Worm (Caenorhabditis elegans) whole organism, late embryonic: ENCODE measurements around the gene K09E3.7.

ENCODE experiments used
- K09A11.1 ChIP-seq: sonication (generic microtip); optimal IDR thresholded peaks from 2 replicates; lab custom pipeline; 2017; ENCODE audit warnings: antibody characterized with exemption, mild to moderate bottlenecking, missing genetic modification characterization, missing compliant biosample characterization; ENCODE audit not compliant: insufficient read depth
- Y22D7AL.16 ChIP-seq: sonication (generic microtip); optimal IDR thresholded peaks from 2 replicates; lab custom pipeline; 2016; ENCODE audit warnings: missing genetic modification characterization, missing compliant biosample characterization
- ahr-1 ChIP-seq: sonication (generic microtip); optimal IDR thresholded peaks from 2 replicates; lab custom pipeline; 2016; ENCODE audit warnings: missing genetic modification characterization, missing compliant biosample characterization
- ama-1 ChIP-seq: fragments of 150-350 bp; optimal IDR thresholded peaks from 2 replicates; lab custom pipeline; 2014
- ceh-18 ChIP-seq: sonication (generic microtip); optimal IDR thresholded peaks from 2 replicates; lab custom pipeline; 2016; ENCODE audit warnings: missing genetic modification characterization, missing compliant biosample characterization
- ceh-19 ChIP-seq: fragments of 200-800 bp; sonication (Bioruptor generic); optimal IDR thresholded peaks from 2 replicates; lab custom pipeline; 2018; ENCODE audit warnings: mild to moderate bottlenecking, missing genetic modification characterization, missing compliant biosample characterization
- ceh-22 ChIP-seq: sonication (generic microtip); optimal IDR thresholded peaks from 2 replicates; lab custom pipeline; 2017; ENCODE audit warnings: missing biosample characterization, missing genetic modification characterization
- ceh-9 ChIP-seq: sonication (generic microtip); optimal IDR thresholded peaks from 2 replicates; lab custom pipeline; 2016; ENCODE audit warnings: mild to moderate bottlenecking, missing genetic modification characterization, inconsistent platforms, missing compliant biosample characterization
- dmd-4 ChIP-seq: sonication (generic microtip); optimal IDR thresholded peaks from 2 replicates; lab custom pipeline; 2016; ENCODE audit warnings: borderline replicate concordance, missing genetic modification characterization, missing compliant biosample characterization
- ets-4 ChIP-seq: sonication (generic microtip); optimal IDR thresholded peaks from 2 replicates; lab custom pipeline; 2016; ENCODE audit warnings: missing genetic modification characterization, missing compliant biosample characterization
- eyg-1 ChIP-seq: sonication (generic microtip); optimal IDR thresholded peaks from 2 replicates; lab custom pipeline; 2016; ENCODE audit warnings: missing genotype, missing genetic modification characterization, missing compliant biosample characterization
- hlh-13 ChIP-seq: fragments of 200-800 bp; sonication (Bioruptor generic); optimal IDR thresholded peaks from 2 replicates; lab custom pipeline; 2018; ENCODE audit warnings: mild to moderate bottlenecking, missing genetic modification characterization, missing compliant biosample characterization
- hlh-30 ChIP-seq: sonication (generic microtip); optimal IDR thresholded peaks from 2 replicates; lab custom pipeline; 2017; ENCODE audit warnings: antibody characterized with exemption, missing genetic modification characterization, missing compliant biosample characterization; ENCODE audit not compliant: insufficient read depth
- hlh-6 ChIP-seq: sonication (generic microtip); optimal IDR thresholded peaks from 2 replicates; lab custom pipeline; 2016; ENCODE audit warnings: missing genotype, missing genetic modification characterization, missing compliant biosample characterization
- hlh-8 ChIP-seq: sonication (generic microtip); optimal IDR thresholded peaks from 2 replicates; lab custom pipeline; 2016; ENCODE audit warnings: missing genotype, missing genetic modification characterization, missing compliant biosample characterization
- lin-11 ChIP-seq: fragments of 200-800 bp; sonication (Bioruptor generic); optimal IDR thresholded peaks from 2 replicates; lab custom pipeline; 2018; ENCODE audit warnings: mild to moderate bottlenecking, missing genetic modification characterization, missing compliant biosample characterization
- nfya-1 ChIP-seq: sonication (generic microtip); optimal IDR thresholded peaks from 2 replicates; lab custom pipeline; 2017; ENCODE audit warnings: missing genetic modification characterization, mild to moderate bottlenecking, missing compliant biosample characterization, antibody characterized with exemption, moderate library complexity
- nhr-11 ChIP-seq: fragments of 150-350 bp; optimal IDR thresholded peaks from 2 replicates; lab custom pipeline; 2014; ENCODE audit warnings: missing biosample characterization, missing genetic modification characterization
- nhr-232 ChIP-seq: sonication (generic microtip); optimal IDR thresholded peaks from 2 replicates; lab custom pipeline; 2016; ENCODE audit warnings: missing genetic modification characterization, missing compliant biosample characterization
- npax-4 ChIP-seq: sonication (generic microtip); optimal IDR thresholded peaks from 2 replicates; lab custom pipeline; 2016; ENCODE audit warnings: missing genetic modification characterization, missing compliant biosample characterization
- odd-2 ChIP-seq: sonication (generic microtip); optimal IDR thresholded peaks from 2 replicates; lab custom pipeline; 2017; ENCODE audit warnings: antibody characterized with exemption, mild to moderate bottlenecking, missing genetic modification characterization, missing compliant biosample characterization
- pax-1 ChIP-seq: fragments of 150-350 bp; optimal IDR thresholded peaks from 2 replicates; lab custom pipeline; 2014; ENCODE audit warnings: missing biosample characterization, missing genetic modification characterization
- pha-4 ChIP-seq: fragments of 150-350 bp; optimal IDR thresholded peaks from 2 replicates; lab custom pipeline; 2018; ENCODE audit warnings: missing biosample characterization, missing genetic modification reagents, missing genetic modification characterization
- pros-1 ChIP-seq: fragments of 150-350 bp; optimal IDR thresholded peaks from 2 replicates; lab custom pipeline; 2014; ENCODE audit warnings: missing biosample characterization, missing genetic modification reagents, missing genetic modification characterization
- sdc-2 ChIP-seq: sonication (generic microtip); optimal IDR thresholded peaks from 2 replicates; lab custom pipeline; 2016; ENCODE audit warnings: missing genotype, missing genetic modification characterization, missing compliant biosample characterization
- sox-2 ChIP-seq: fragments of 200-800 bp; sonication (Bioruptor generic); IDR thresholded peaks from 2 replicates; pipeline ENCODE4 v1.3.6; 2022; ENCODE audit warnings: missing genetic modification reagents, missing genetic modification characterization, missing compliant biosample characterization
- sox-4 ChIP-seq: sonication (generic microtip); optimal IDR thresholded peaks from 2 replicates; lab custom pipeline; 2017; ENCODE audit warnings: mild to moderate bottlenecking, missing genetic modification characterization, inconsistent platforms, missing compliant biosample characterization
- syd-9 ChIP-seq: sonication (generic microtip); optimal IDR thresholded peaks from 2 replicates; lab custom pipeline; 2016; ENCODE audit warnings: mild to moderate bottlenecking, missing genetic modification characterization, moderate library complexity, missing compliant biosample characterization
- tbx-7 ChIP-seq: sonication (generic microtip); optimal IDR thresholded peaks from 2 replicates; lab custom pipeline; 2016; ENCODE audit warnings: missing genotype, missing genetic modification characterization, missing compliant biosample characterization
- ttx-3 ChIP-seq: sonication (generic microtip); optimal IDR thresholded peaks from 2 replicates; lab custom pipeline; 2016; ENCODE audit warnings: missing genetic modification reagents, missing genetic modification characterization, missing compliant biosample characterization
- unc-42 ChIP-seq: sonication (generic microtip); optimal IDR thresholded peaks from 2 replicates; lab custom pipeline; 2016; ENCODE audit warnings: missing genotype, missing genetic modification characterization, missing compliant biosample characterization
- unc-55 ChIP-seq: sonication (generic microtip); optimal IDR thresholded peaks from 2 replicates; lab custom pipeline; 2017; ENCODE audit warnings: missing biosample characterization, missing genetic modification reagents, missing genetic modification characterization
- unc-86 ChIP-seq: sonication (generic microtip); optimal IDR thresholded peaks from 2 replicates; lab custom pipeline; 2016; ENCODE audit warnings: missing genetic modification characterization, missing compliant biosample characterization
- zip-5 ChIP-seq: sonication (generic microtip); optimal IDR thresholded peaks from 2 replicates; lab custom pipeline; 2016; ENCODE audit warnings: missing genetic modification characterization, missing compliant biosample characterization
- ztf-16 ChIP-seq: sonication (generic microtip); optimal IDR thresholded peaks from 2 replicates; lab custom pipeline; 2017; ENCODE audit warnings: missing genetic modification characterization, missing compliant biosample characterization

The K09E3.7 gene

DNA sequence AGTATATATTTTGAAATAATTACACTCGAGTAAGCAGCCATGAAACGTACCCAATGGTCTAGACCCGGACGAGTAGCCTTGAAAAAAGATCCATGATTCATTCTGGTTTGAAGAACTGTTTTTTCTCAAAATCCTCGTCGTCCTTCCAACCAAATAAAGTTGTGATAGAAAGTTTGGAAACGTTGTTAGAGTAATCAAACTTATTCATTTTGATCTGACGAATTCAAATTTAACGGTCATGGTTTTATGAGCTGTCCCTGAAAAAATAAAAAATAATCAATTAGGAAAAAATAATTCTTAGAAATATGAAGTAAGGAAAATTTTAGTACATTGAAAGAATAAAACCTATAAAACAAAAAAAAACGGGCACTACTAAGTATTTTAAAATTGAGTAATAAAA, 42.4 kb upstream of the K09E3.7 start, which contains the start of gene B0302.4:
TSS of gene B0302.4 (minus strand) at position 101 of the 400 bp plus-strand sequence.
- TF ChIP-seq pha-4 (no peak), unc-55 (GFP tag; lab: Kevin White, UChicago) (no peak), ets-4 (tag; lab: Kevin White, UChicago) (no peak), hlh-6 (tag; lab: Kevin White, UChicago) (no peak), ceh-18 (tag; lab: Kevin White, UChicago) (no peak), ama-1 (lab: Kevin White, UChicago) (no peak), hlh-8 (tag; lab: Kevin White, UChicago) (no peak), ztf-16 (tag; lab: Kevin White, UChicago) (no peak), npax-4 (no peak), hlh-30 (tag; lab: Kevin White, UChicago) (no peak), nhr-232 (no peak), zip-5 (tag; lab: Kevin White, UChicago) (no peak), unc-86 (tag; lab: Kevin White, UChicago) (no peak), sox-2 (no peak)
- TF ChIP-seq, all 69 proteins: peak for 0

DNA sequence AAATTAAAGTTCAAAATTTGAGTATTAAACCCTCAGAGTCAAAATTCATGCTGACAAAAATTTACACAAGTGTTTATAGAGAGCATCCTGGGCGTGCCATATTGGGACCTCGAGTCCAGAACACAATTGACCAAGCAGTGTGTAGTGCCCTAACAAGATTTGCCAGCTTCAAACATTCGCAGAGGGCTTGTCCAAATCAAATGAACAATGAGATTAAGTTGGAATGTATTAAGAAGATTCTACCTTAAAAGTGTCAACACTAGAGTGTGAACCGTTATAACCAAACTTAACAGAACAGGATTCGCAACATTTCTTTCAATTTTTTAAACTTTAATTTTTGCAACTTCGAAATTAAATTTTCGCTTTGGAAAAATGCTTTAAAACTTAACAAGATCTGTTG, 36.1 kb upstream of the K09E3.7 start:
- peak; percentile 59 for TF ChIP-seq unc-42 (tag; lab: Kevin White, UChicago)
- no peak for TF ChIP-seq syd-9 (tag; lab: Kevin White, UChicago)
- TF ChIP-seq ttx-3 (tag; lab: Kevin White, UChicago): no peak
- TF ChIP-seq, all 69 proteins: peak for 1

DNA sequence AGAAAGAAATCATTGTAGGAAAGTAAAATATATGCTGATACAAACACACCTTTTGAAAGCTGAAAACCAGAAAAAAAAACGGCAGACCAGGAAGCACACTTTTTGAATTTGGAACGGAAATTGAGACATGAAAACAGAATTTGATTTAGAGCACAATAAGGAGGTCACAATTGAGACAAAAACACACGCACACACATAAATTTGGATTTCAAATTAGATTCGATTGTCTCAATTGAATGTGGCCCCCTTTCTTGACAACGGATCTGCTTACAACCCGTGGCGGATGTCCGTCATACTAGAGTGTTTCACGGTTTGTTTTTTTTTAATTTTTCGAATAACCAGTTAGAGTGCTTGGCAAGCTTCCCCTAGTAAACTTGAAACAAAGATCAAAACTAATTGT, 33.8 kb upstream of the K09E3.7 start:
- TF ChIP-seq sdc-2 (tag; lab: Kevin White, UChicago) (no peak), ceh-22 (no peak), odd-2 (no peak), ceh-9 (tag; lab: Kevin White, UChicago) (no peak), ceh-19 (no peak), dmd-4 (tag; lab: Kevin White, UChicago) (no peak), nhr-11 (no peak)

DNA sequence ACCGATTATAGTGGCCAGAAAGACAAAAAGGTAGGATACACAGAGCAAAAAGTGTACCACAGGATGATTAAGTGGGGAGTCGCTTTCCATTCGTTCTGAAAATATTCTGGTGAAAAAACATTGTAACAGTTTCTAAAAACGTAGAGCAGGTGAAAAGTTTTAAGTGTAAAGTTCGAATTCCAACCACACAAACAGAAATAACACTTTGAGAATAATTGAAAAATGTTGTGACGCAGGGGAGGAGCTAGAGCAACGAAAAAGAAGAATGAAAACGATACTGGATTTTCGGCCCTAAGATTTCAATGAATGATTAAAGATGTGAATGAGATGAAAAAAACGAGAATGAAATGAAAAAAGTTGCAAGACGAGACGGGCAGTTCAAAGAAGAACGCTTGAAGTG, 23.5 kb upstream of the K09E3.7 start, which contains the start of gene npr-21:
TSS of gene npr-21 (minus strand) at position 101 of the 400 bp plus-strand sequence.
- TF ChIP-seq eyg-1 (tag; lab: Kevin White, UChicago): no peak
- no peak for TF ChIP-seq sox-4
- no peak for TF ChIP-seq ama-1 (lab: Kevin White, UChicago)
- no peak for TF ChIP-seq tbx-7 (tag; lab: Kevin White, UChicago)
- no peak for TF ChIP-seq hlh-13 (GFP tag; lab: Kevin White, UChicago)
- no peak for TF ChIP-seq Y22D7AL.16 (tag; lab: Kevin White, UChicago)
- no peak for TF ChIP-seq syd-9 (tag; lab: Kevin White, UChicago)
- no peak for TF ChIP-seq hlh-8 (tag; lab: Kevin White, UChicago)
- TF ChIP-seq ahr-1 (tag; lab: Kevin White, UChicago): no peak
- TF ChIP-seq nfya-1 (tag; lab: Kevin White, UChicago): no peak
- no peak for TF ChIP-seq K09A11.1 (tag; lab: Kevin White, UChicago)
- no peak for TF ChIP-seq pax-1 (tag; lab: Kevin White, UChicago)
- TF ChIP-seq pros-1 (tag; lab: Kevin White, UChicago): no peak

DNA sequence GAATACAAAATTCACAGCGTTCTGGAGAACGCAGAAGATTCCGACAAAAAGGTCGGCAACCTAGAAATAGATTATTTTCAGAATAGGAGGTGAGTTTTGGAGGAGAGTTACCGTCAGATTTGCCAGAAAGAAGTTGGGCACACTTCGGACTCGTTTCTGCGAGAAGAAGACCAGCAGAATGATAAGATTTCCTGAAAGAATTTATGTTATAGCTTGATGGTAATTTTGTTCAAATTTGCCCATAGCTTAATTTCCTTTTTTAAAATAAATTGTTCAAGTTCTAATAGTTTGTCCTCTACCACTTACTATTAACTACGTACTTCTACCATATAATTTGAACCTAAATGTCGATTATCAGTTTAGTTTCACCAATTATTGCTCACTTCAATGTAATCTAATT, 22.8 kb upstream of the K09E3.7 start:
- TF ChIP-seq ztf-16 (tag; lab: Kevin White, UChicago) (no peak), pha-4 (no peak), lin-11 (tag; lab: Kevin White, UChicago) (no peak)
